Worm (Caenorhabditis elegans) whole organism, L4/young adult: ENCODE results near the gene F14H8.5.

Source experiments
- W03F9.2 ChIP-seq: fragments of 150-350 bp; optimal IDR thresholded peaks from 2 replicates; lab custom pipeline; 2014; ENCODE audit warnings: missing biosample characterization, missing genetic modification characterization
- dao-5 ChIP-seq: sonication (generic microtip); optimal IDR thresholded peaks from 2 replicates; lab custom pipeline; 2016; ENCODE audit warnings: missing genotype, missing genetic modification characterization, moderate library complexity, missing compliant biosample characterization
- him-1 ChIP-seq: sonication (generic microtip); optimal IDR thresholded peaks from 2 replicates; lab custom pipeline; 2016; ENCODE audit warnings: missing genotype, missing genetic modification reagents, missing genetic modification characterization, missing compliant biosample characterization

ce11 chrV:15051720-15052119, 30.9 kb downstream of the F14H8.5 start:
- TF ChIP-seq him-1 (tag; lab: Kevin White, UChicago) = no peak
- TF ChIP-seq W03F9.2 (tag; lab: Kevin White, UChicago) = no peak
- no peak for TF ChIP-seq dao-5 (tag; lab: Kevin White, UChicago)
